Fruit fly (Drosophila melanogaster) whole organism, embryonic: Measurements from ENCODE around the gene a5.

Experiments
- C15 ChIP-seq: fragments of 200-800 bp; sonication (Bioruptor generic); IDR thresholded peaks from 3 replicates; pipeline ENCODE4 v1.3.6; 2022; ENCODE audit warnings: missing biosample characterization, missing genetic modification characterization
- CG10366 ChIP-seq: fragments of 200-800 bp; sonication (Bioruptor generic); IDR thresholded peaks from 2 replicates; pipeline ENCODE4 v1.3.6; 2022; ENCODE audit warnings: missing biosample characterization, missing genetic modification characterization
- CG10565 ChIP-seq: fragments of 200-800 bp; sonication (Bioruptor generic); optimal IDR thresholded peaks from 3 replicates; lab custom pipeline; 2016; ENCODE audit warnings: missing biosample characterization, mild to moderate bottlenecking, missing genetic modification characterization
- CG11560 ChIP-seq: fragments of 200-800 bp; sonication (Bioruptor generic); IDR thresholded peaks from 3 replicates; pipeline ENCODE4 v1.3.6; 2022; ENCODE audit warnings: missing biosample characterization, missing genetic modification characterization
- CG12219 ChIP-seq: fragments of 200-800 bp; sonication (Bioruptor generic); optimal IDR thresholded peaks from 3 replicates; lab custom pipeline; 2018; ENCODE audit warnings: missing biosample characterization, mild to moderate bottlenecking, missing genetic modification characterization
- CG14014 ChIP-seq: fragments of 200-800 bp; sonication (Bioruptor generic); IDR thresholded peaks from 2 replicates; pipeline ENCODE4 v1.3.6; 2022; ENCODE audit warnings: missing biosample characterization, missing genetic modification characterization
- CG15011 ChIP-seq: fragments of 200-800 bp; sonication (Bioruptor generic); optimal IDR thresholded peaks from 3 replicates; lab custom pipeline; 2018; ENCODE audit warnings: missing biosample characterization, mild to moderate bottlenecking, missing genetic modification characterization
- CG15269 ChIP-seq: fragments of 200-800 bp; sonication (Bioruptor generic); optimal IDR thresholded peaks from 2 replicates; lab custom pipeline; 2018; ENCODE audit warnings: missing biosample characterization, mild to moderate bottlenecking, missing genetic modification characterization, moderate library complexity
- CG15479 ChIP-seq: fragments of 200-800 bp; sonication (Bioruptor generic); optimal IDR thresholded peaks from 3 replicates; lab custom pipeline; 2019; ENCODE audit warnings: missing biosample characterization, mild to moderate bottlenecking, missing genetic modification characterization, moderate library complexity
- CG2120 ChIP-seq: fragments of 200-800 bp; sonication (Bioruptor generic); optimal IDR thresholded peaks from 3 replicates; lab custom pipeline; 2016; ENCODE audit warnings: missing biosample characterization, missing genetic modification characterization
- CG2875 ChIP-seq: fragments of 200-800 bp; sonication (Bioruptor generic); optimal IDR thresholded peaks from 2 replicates; lab custom pipeline; 2017; ENCODE audit warnings: missing biosample characterization, mild to moderate bottlenecking, missing genetic modification characterization, missing genetic modification reagents
- CG30020 ChIP-seq: fragments of 200-800 bp; optimal IDR thresholded peaks from 2 replicates; lab custom pipeline; 2019; ENCODE audit warnings: missing biosample characterization, mild to moderate bottlenecking, missing genetic modification characterization, moderate library complexity
- CG34422 ChIP-seq: fragments of 200-800 bp; sonication (Bioruptor generic); IDR thresholded peaks from 3 replicates; pipeline ENCODE4 v1.3.6; 2022; ENCODE audit warnings: missing biosample characterization, missing genetic modification characterization
- CG4282 ChIP-seq: fragments of 200-800 bp; sonication (Bioruptor generic); optimal IDR thresholded peaks from 2 replicates; lab custom pipeline; 2016; ENCODE audit warnings: missing biosample characterization, missing genetic modification characterization
- CG6689 ChIP-seq: fragments of 200-800 bp; sonication (Bioruptor generic); IDR thresholded peaks from 2 replicates; pipeline ENCODE4 v1.3.6; 2022; ENCODE audit warnings: missing biosample characterization, missing genetic modification characterization
- CG6791 ChIP-seq: fragments of 200-800 bp; sonication (Bioruptor generic); IDR thresholded peaks from 3 replicates; pipeline ENCODE4 v1.3.6; 2022; ENCODE audit warnings: missing biosample characterization, missing genetic modification characterization; ENCODE audit not compliant: partially characterized antibody
- CG7372 ChIP-seq: fragments of 200-800 bp; sonication (Bioruptor generic); IDR thresholded peaks from 2 replicates; pipeline ENCODE4 v1.3.6; 2022; ENCODE audit warnings: missing biosample characterization, missing genetic modification characterization
- CG9215 ChIP-seq: fragments of 200-800 bp; sonication (Bioruptor generic); IDR thresholded peaks from 2 replicates; pipeline ENCODE4 v1.3.6; 2022; ENCODE audit warnings: missing biosample characterization, missing genetic modification characterization
- CG9876 ChIP-seq: fragments of 200-800 bp; sonication (Bioruptor generic); optimal IDR thresholded peaks from 2 replicates; lab custom pipeline; 2016; ENCODE audit warnings: missing biosample characterization, missing genetic modification characterization
- D ChIP-seq, 2 experiments: fragments of 200-800 bp in 1 of 2; fragments of >200 bp in 1 of 2; sonication (Bioruptor generic) in 1 of 2; optimal IDR thresholded peaks; 2 replicates in 1 of 2; 3 replicates in 1 of 2; lab custom pipeline; 2017; ENCODE audit warnings: mild to moderate bottlenecking in 1 of 2, missing biosample characterization in 1 of 2, missing genetic modification characterization in 1 of 2, missing genetic modification reagents in 1 of 2
- Dref ChIP-seq: fragments of 200-800 bp; sonication (Bioruptor generic); IDR thresholded peaks from 2 replicates; pipeline ENCODE4 v1.3.6; 2022; ENCODE audit warnings: missing biosample characterization, missing genetic modification characterization
- HHEX ChIP-seq: fragments of 200-800 bp; sonication (Bioruptor generic); optimal IDR thresholded peaks from 3 replicates; lab custom pipeline; 2017; ENCODE audit warnings: missing biosample characterization, mild to moderate bottlenecking, missing genetic modification characterization, missing genetic modification reagents
- HLHmδ ChIP-seq: fragments of 200-800 bp; sonication (Bioruptor generic); optimal IDR thresholded peaks from 2 replicates; lab custom pipeline; 2018; ENCODE audit warnings: missing biosample characterization, mild to moderate bottlenecking, missing genetic modification characterization, moderate library complexity
- Hr3 ChIP-seq: fragments of 200-800 bp; sonication (Bioruptor generic); optimal IDR thresholded peaks from 3 replicates; lab custom pipeline; 2016; ENCODE audit warnings: missing biosample characterization, missing genetic modification characterization
- Jarid2 ChIP-seq: fragments of 200-800 bp; sonication (Bioruptor generic); optimal IDR thresholded peaks from 3 replicates; lab custom pipeline; 2017; ENCODE audit warnings: mild to moderate bottlenecking, missing biosample characterization, missing genetic modification reagents, missing genetic modification characterization
- Med ChIP-seq: fragments of 200-800 bp; sonication (Bioruptor generic); peaks from one replicate; lab custom pipeline; 2016; ENCODE audit warnings: missing biosample characterization, missing genetic modification characterization, mild to moderate bottlenecking, inconsistent platforms, moderate library complexity
- Meics ChIP-seq: fragments of 200-800 bp; sonication (Bioruptor generic); optimal IDR thresholded peaks from 2 replicates; lab custom pipeline; 2017; ENCODE audit warnings: missing biosample characterization, mild to moderate bottlenecking, missing genetic modification characterization
- Pdp1 ChIP-seq, 2 experiments: fragments of 200-800 bp; sonication (Bioruptor generic); optimal IDR thresholded peaks; 3 replicates each; lab custom pipeline; 2016; ENCODE audit warnings: missing biosample characterization in 2 of 2, missing genetic modification characterization in 2 of 2, mild to moderate bottlenecking in 1 of 2, moderate library complexity in 1 of 2
- Vsx1 ChIP-seq: fragments of 200-800 bp; sonication (Bioruptor generic); optimal IDR thresholded peaks from 2 replicates; lab custom pipeline; 2017; ENCODE audit warnings: missing biosample characterization, mild to moderate bottlenecking, missing genetic modification characterization, missing genetic modification reagents
- ac ChIP-seq: fragments of 200-800 bp; sonication (Bioruptor generic); optimal IDR thresholded peaks from 3 replicates; lab custom pipeline; 2017; ENCODE audit warnings: missing biosample characterization, mild to moderate bottlenecking, missing genetic modification characterization
- br ChIP-seq: fragments of >200 bp; optimal IDR thresholded peaks from 2 replicates; lab custom pipeline; 2017
- crc ChIP-seq: fragments of 200-800 bp; sonication (Bioruptor generic); optimal IDR thresholded peaks from 2 replicates; lab custom pipeline; 2016; ENCODE audit warnings: missing biosample characterization, missing genetic modification characterization
- dati ChIP-seq: fragments of 200-800 bp; sonication (Bioruptor generic); IDR thresholded peaks from 2 replicates; pipeline ENCODE4 v1.3.6; 2022; ENCODE audit warnings: missing biosample characterization, missing genetic modification characterization
- disco-r ChIP-seq: fragments of 200-800 bp; sonication (Bioruptor generic); optimal IDR thresholded peaks from 2 replicates; lab custom pipeline; 2016; ENCODE audit warnings: missing biosample characterization, missing genetic modification characterization
- dmrt11E ChIP-seq: fragments of 200-800 bp; sonication (Bioruptor generic); optimal IDR thresholded peaks from 3 replicates; lab custom pipeline; 2018; ENCODE audit warnings: missing biosample characterization, mild to moderate bottlenecking, missing genetic modification characterization, moderate library complexity
- eyg ChIP-seq: fragments of 200-800 bp; sonication (Bioruptor generic); optimal IDR thresholded peaks from 3 replicates; lab custom pipeline; 2016; ENCODE audit warnings: missing biosample characterization, missing genetic modification characterization
- gcm2 ChIP-seq: fragments of 200-800 bp; sonication (Bioruptor generic); optimal IDR thresholded peaks from 2 replicates; lab custom pipeline; 2016; ENCODE audit warnings: missing biosample characterization, missing genetic modification characterization
- ind ChIP-seq: fragments of 200-800 bp; sonication (Bioruptor generic); optimal IDR thresholded peaks from 3 replicates; lab custom pipeline; 2016; ENCODE audit warnings: missing biosample characterization, missing genetic modification characterization
- klu ChIP-seq: fragments of 200-800 bp; sonication (Bioruptor generic); IDR thresholded peaks from 2 replicates; pipeline ENCODE4 v1.3.6; 2022; ENCODE audit warnings: missing biosample characterization, missing genetic modification characterization
- lmd ChIP-seq: fragments of 200-800 bp; sonication (Bioruptor generic); IDR thresholded peaks from 2 replicates; pipeline ENCODE4 v1.3.6; 2022; ENCODE audit warnings: missing biosample characterization, missing genetic modification characterization
- otp ChIP-seq: fragments of 200-800 bp; sonication (Bioruptor generic); IDR thresholded peaks from 3 replicates; pipeline ENCODE4, ENCODE4 v1.3.6; 2022; ENCODE audit warnings: missing biosample characterization, missing genetic modification characterization
- pho ChIP-seq: fragments of 200-800 bp; sonication (Bioruptor generic); optimal IDR thresholded peaks from 2 replicates; lab custom pipeline; 2016; ENCODE audit warnings: missing biosample characterization, missing genetic modification characterization
- salm ChIP-seq: fragments of 200-800 bp; sonication (Bioruptor generic); optimal IDR thresholded peaks from 2 replicates; lab custom pipeline; 2018; ENCODE audit warnings: missing biosample characterization, mild to moderate bottlenecking, missing genetic modification characterization
- sc ChIP-seq, 3 experiments: fragments of >200 bp in 2 of 3; fragments of 200-800 bp in 1 of 3; sonication (Bioruptor generic) in 1 of 3; optimal IDR thresholded peaks; 2 replicates in 2 of 3; 3 replicates in 1 of 3; lab custom pipeline; 2017; ENCODE audit warnings: mild to moderate bottlenecking in 1 of 3, missing biosample characterization in 1 of 3, missing genetic modification characterization in 1 of 3, missing genetic modification reagents in 1 of 3
- sens ChIP-seq: fragments of 200-800 bp; sonication (Bioruptor generic); peaks from one replicate; lab custom pipeline; 2016; ENCODE audit warnings: missing biosample characterization, missing genetic modification characterization
- seq ChIP-seq: fragments of 200-800 bp; sonication (Bioruptor generic); IDR thresholded peaks from 2 replicates; pipeline ENCODE4 v1.3.6; 2022; ENCODE audit warnings: missing biosample characterization, missing genetic modification characterization
- slbo ChIP-seq: fragments of 200-800 bp; sonication (Bioruptor generic); IDR thresholded peaks from 2 replicates; pipeline ENCODE4 v1.3.6; 2022; ENCODE audit warnings: missing biosample characterization, missing genetic modification characterization
- ttk ChIP-seq: fragments of 200-800 bp; sonication (Bioruptor generic); IDR thresholded peaks from 2 replicates; pipeline ENCODE4 v2.1.2; 2022; ENCODE audit warnings: missing biosample characterization, missing genetic modification characterization
- zen ChIP-seq: fragments of 200-800 bp; sonication (Bioruptor generic); optimal IDR thresholded peaks from 3 replicates; lab custom pipeline; 2018; ENCODE audit warnings: missing biosample characterization, mild to moderate bottlenecking, missing genetic modification characterization, moderate library complexity

Gene a5

dm6 chr2L:1361771-1362632 is 33.0 kb downstream of the a5 start, which contains the start of gene NLaz (continued):
- TF ChIP-seq ac (no peak), CG12219 (GFP tag; lab: Kevin White, UChicago) (no peak), eyg (GFP tag; lab: Kevin White, UChicago) (no peak), br (no peak), dati (GFP tag; lab: Robert Waterston, UW) (no peak), Meics (peak; percentile 30), otp (GFP tag; lab: Robert Waterston, UW) (no peak), CG11560 (tag; lab: Robert Waterston, UW) (0 out of 3 replicates have a peak, but pooled peaks have one; percentile 31), zen (tag; lab: Kevin White, UChicago) (no peak), CG6791 (0 out of 3 replicates have a peak, but pooled peaks have one; percentile 33), ttk (GFP tag; lab: Robert Waterston, UW) (peak; percentile 69), C15 (GFP tag; lab: Robert Waterston, UW) (no peak), CG4282 (GFP tag; lab: Kevin White, UChicago) (no peak), Hr3 (peak; percentile 27), CG7372 (no peak), lmd (GFP tag; lab: Robert Waterston, UW) (peak; percentile 78; the same call in 1 of the 2 replicates), seq (GFP tag; lab: Robert Waterston, UW) (no peak), CG15479 (GFP tag; lab: Kevin White, UChicago) (no peak), Med (GFP tag; lab: Kevin White, UChicago) (peak; percentile 94), CG10366 (GFP tag; lab: Robert Waterston, UW) (peak; percentile 72), HHEX (no peak), Jarid2 (GFP tag; lab: Kevin White, UChicago) (no peak), CG6689 (GFP tag; lab: Robert Waterston, UW) (no peak), pho (no peak), ind (peak; percentile 2), klu (GFP tag; lab: Robert Waterston, UW) (no peak), CG15269 (tag; lab: Kevin White, UChicago) (no peak), CG30020 (no peak), CG2875 (no peak), D (optimal IDR thresholded peaks at IDR 0.05; lab: Kevin White, UChicago) (no peak), D (GFP tag; optimal IDR thresholded peaks at IDR 0.05; lab: Kevin White, UChicago) (no peak), CG34422 (GFP tag; lab: Robert Waterston, UW) (no peak), crc (no peak), Dref (no peak), Vsx1 (GFP tag; lab: Kevin White, UChicago) (no peak), Pdp1 (GFP tag; optimal IDR thresholded peaks at IDR 0.05; lab: Kevin White, UChicago) (peak in 1 of 2 experiments; percentile 21), CG14014 (GFP tag; lab: Robert Waterston, UW) (0 out of 2 replicates have a peak, but pooled peaks have one; percentile 7), CG9876 (no peak), disco-r (GFP tag; lab: Kevin White, UChicago) (no peak), slbo (GFP tag; lab: Robert Waterston, UW) (peak; percentile 55), CG15011 (GFP tag; lab: Kevin White, UChicago) (no peak), HLHmδ (no peak), dmrt11E (tag; lab: Kevin White, UChicago) (no peak), gcm2 (GFP tag; lab: Kevin White, UChicago) (no peak), CG9215 (no peak), salm (no peak), CG2120 (GFP tag; lab: Kevin White, UChicago) (no peak), sens (GFP tag; lab: Kevin White, UChicago) (peak; percentile 75), CG10565 (GFP tag; lab: Kevin White, UChicago) (no peak), sc (optimal IDR thresholded peaks at IDR 0.05; lab: Kevin White, UChicago) (no peak), sc (GFP tag; optimal IDR thresholded peaks at IDR 0.05; lab: Kevin White, UChicago) (no peak)
